Worm (Caenorhabditis elegans) whole organism, midembryonic: Measurements from ENCODE around the gene rips-1.

ENCODE experiments used
- flt-1 ChIP-seq: fragments of 200-800 bp; sonication (Bioruptor generic); IDR thresholded peaks from 2 replicates; pipeline ENCODE4 v1.3.6; 2022; ENCODE audit warnings: missing genetic modification characterization, missing compliant biosample characterization
- med-1 ChIP-seq: sonication (generic microtip); optimal IDR thresholded peaks from 2 replicates; lab custom pipeline; 2017; ENCODE audit warnings: missing genetic modification characterization, mild to moderate bottlenecking, missing compliant biosample characterization, antibody characterized with exemption, missing genetic modification reagents; ENCODE audit not compliant: insufficient read depth
- ref-1 ChIP-seq: fragments of 200-800 bp; sonication (Bioruptor generic); conservative IDR thresholded peaks from 2 replicates; pipeline ENCODE4 v1.3.6; 2022; ENCODE audit warnings: missing genetic modification reagents, missing genetic modification characterization, missing compliant biosample characterization
- tab-1 ChIP-seq: fragments of 200-800 bp; sonication (Bioruptor generic); IDR thresholded peaks from 2 replicates; pipeline ENCODE4 v1.3.6; 2022; ENCODE audit warnings: missing genetic modification characterization, missing compliant biosample characterization

DNA sequence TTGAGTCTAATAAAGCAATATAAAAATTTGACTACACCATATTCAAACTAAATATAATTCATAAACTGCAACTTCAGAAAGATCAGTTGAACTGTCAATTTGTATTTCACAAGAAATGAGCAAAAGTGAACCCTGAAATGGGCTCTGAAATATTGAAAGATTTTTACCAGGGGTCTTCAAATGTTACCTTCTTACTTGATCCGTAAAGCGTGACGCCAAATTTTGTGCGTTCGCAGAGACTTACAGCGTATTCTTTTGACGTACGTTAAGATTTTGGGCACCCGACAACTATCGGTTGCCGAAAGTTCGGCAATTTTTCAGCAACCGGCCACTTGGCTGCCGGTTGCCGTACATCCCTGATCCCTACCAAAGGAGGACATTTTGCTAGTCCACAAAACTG is 38.2 kb downstream of the rips-1 start:
- TF ChIP-seq flt-1 (GFP tag; lab: Robert Waterston, UW): no peak
- no peak for TF ChIP-seq ref-1 (GFP tag; lab: Robert Waterston, UW)
- no peak for TF ChIP-seq med-1 (GFP tag; lab: Kevin White, UChicago)
- TF ChIP-seq tab-1 (GFP tag; lab: Robert Waterston, UW): no peak
